Worm (Caenorhabditis elegans) whole organism, L3 larva: ENCODE results near the gene C08A9.10.

ENCODE experiments used
- R02D3.7 ChIP-seq: fragments of 150-350 bp; optimal IDR thresholded peaks from 2 replicates; lab custom pipeline; 2014; ENCODE audit warnings: missing biosample characterization, missing genetic modification characterization
- aly-2 ChIP-seq: fragments of 150-350 bp; optimal IDR thresholded peaks from 2 replicates; lab custom pipeline; 2014; ENCODE audit warnings: missing biosample characterization, missing genetic modification characterization
- ama-1 ChIP-seq: fragments of 150-350 bp; optimal IDR thresholded peaks from 2 replicates; lab custom pipeline; 2018
- ceh-16 ChIP-seq: sonication (generic microtip); optimal IDR thresholded peaks from 2 replicates; lab custom pipeline; 2017; ENCODE audit warnings: missing biosample characterization, missing genetic modification characterization
- ceh-28 ChIP-seq: fragments of 150-350 bp; optimal IDR thresholded peaks from 2 replicates; lab custom pipeline; 2014; ENCODE audit warnings: missing biosample characterization, missing genetic modification reagents, missing genetic modification characterization
- ceh-82 ChIP-seq: fragments of 150-350 bp; optimal IDR thresholded peaks from 2 replicates; lab custom pipeline; 2014; ENCODE audit warnings: missing biosample characterization, missing genetic modification characterization
- ceh-9 ChIP-seq: sonication (generic microtip); optimal IDR thresholded peaks from 2 replicates; lab custom pipeline; 2018; ENCODE audit warnings: missing biosample characterization, missing genetic modification characterization
- egl-27 ChIP-seq: sonication (generic microtip); optimal IDR thresholded peaks from 4 replicates; lab custom pipeline; 2017; ENCODE audit warnings: missing biosample characterization, missing genetic modification reagents, missing genetic modification characterization
- egl-5 ChIP-seq: fragments of 150-350 bp; optimal IDR thresholded peaks from 2 replicates; lab custom pipeline; 2017; ENCODE audit warnings: missing biosample characterization, missing genetic modification reagents, missing genetic modification characterization, inconsistent platforms
- elt-1 ChIP-seq: fragments of 150-350 bp; optimal IDR thresholded peaks from 2 replicates; lab custom pipeline; 2014; ENCODE audit warnings: missing biosample characterization, missing genetic modification characterization
- elt-2 ChIP-seq: sonication (generic microtip); optimal IDR thresholded peaks from 2 replicates; lab custom pipeline; 2016; ENCODE audit warnings: missing genetic modification reagents, mild to moderate bottlenecking, missing genetic modification characterization, missing compliant biosample characterization
- elt-3 ChIP-seq, 3 experiments: fragments of 150-350 bp in 1 of 3; sonication (generic microtip) in 2 of 3; optimal IDR thresholded peaks; 2 replicates in 2 of 3; 4 replicates in 1 of 3; lab custom pipeline; 2014 to 2017; ENCODE audit warnings: missing biosample characterization in 3 of 3, missing genetic modification characterization in 3 of 3
- hmg-11 ChIP-seq: sonication (generic microtip); optimal IDR thresholded peaks from 2 replicates; lab custom pipeline; 2016; ENCODE audit warnings: missing genetic modification characterization, missing compliant biosample characterization
- lin-15B ChIP-seq: fragments of 150-350 bp; optimal IDR thresholded peaks from 2 replicates; lab custom pipeline; 2014; ENCODE audit warnings: missing biosample characterization, missing genetic modification characterization
- lin-39 ChIP-seq: fragments of 150-350 bp; optimal IDR thresholded peaks from 2 replicates; lab custom pipeline; 2018; ENCODE audit warnings: missing biosample characterization, missing genetic modification reagents, missing genetic modification characterization
- lsy-12 ChIP-seq: sonication (generic microtip); optimal IDR thresholded peaks from 2 replicates; lab custom pipeline; 2016; ENCODE audit warnings: mild to moderate bottlenecking, missing genetic modification characterization, missing compliant biosample characterization
- mdl-1 ChIP-seq: fragments of 150-350 bp; optimal IDR thresholded peaks from 2 replicates; lab custom pipeline; 2014; ENCODE audit warnings: missing biosample characterization, missing genetic modification characterization
- nhr-12 ChIP-seq: fragments of 150-350 bp; optimal IDR thresholded peaks from 2 replicates; lab custom pipeline; 2014; ENCODE audit warnings: missing biosample characterization, missing genetic modification characterization
- nhr-23 ChIP-seq: fragments of 150-350 bp; optimal IDR thresholded peaks from 2 replicates; lab custom pipeline; 2014; ENCODE audit warnings: missing biosample characterization, missing genetic modification reagents, missing genetic modification characterization
- nhr-237 ChIP-seq: fragments of 150-350 bp; optimal IDR thresholded peaks from 2 replicates; lab custom pipeline; 2014; ENCODE audit warnings: missing biosample characterization, missing genetic modification characterization
- nhr-25 ChIP-seq: sonication (generic microtip); optimal IDR thresholded peaks from 2 replicates; lab custom pipeline; 2017; ENCODE audit warnings: missing biosample characterization, missing genetic modification characterization
- nhr-28 ChIP-seq: fragments of 150-350 bp; optimal IDR thresholded peaks from 2 replicates; lab custom pipeline; 2014; ENCODE audit warnings: missing biosample characterization, missing genetic modification characterization
- nhr-76 ChIP-seq: fragments of 150-350 bp; sonication (generic microtip); optimal IDR thresholded peaks from 5 replicates; lab custom pipeline; 2014; ENCODE audit warnings: missing biosample characterization, missing genetic modification characterization
- nhr-77 ChIP-seq: fragments of 150-350 bp; optimal IDR thresholded peaks from 2 replicates; lab custom pipeline; 2014; ENCODE audit warnings: missing biosample characterization, missing genetic modification characterization
- pha-4 ChIP-seq: fragments of 150-350 bp; optimal IDR thresholded peaks from 2 replicates; lab custom pipeline; 2014; ENCODE audit warnings: missing biosample characterization, missing genetic modification reagents, missing genetic modification characterization
- pqm-1 ChIP-seq: fragments of 150-350 bp; optimal IDR thresholded peaks from 2 replicates; lab custom pipeline; 2017; ENCODE audit warnings: missing biosample characterization, missing genetic modification characterization, inconsistent platforms
- skn-1 ChIP-seq: fragments of 150-350 bp; optimal IDR thresholded peaks from 2 replicates; lab custom pipeline; 2014; ENCODE audit warnings: missing biosample characterization, missing genetic modification characterization
- snpc-4 ChIP-seq: fragments of 150-350 bp; optimal IDR thresholded peaks from 2 replicates; lab custom pipeline; 2014; ENCODE audit warnings: missing biosample characterization, missing genetic modification characterization
- unc-39 ChIP-seq: sonication (generic microtip); optimal IDR thresholded peaks from 4 replicates; lab custom pipeline; 2017; ENCODE audit warnings: missing biosample characterization, missing genetic modification characterization
- unc-62 ChIP-seq: fragments of 150-350 bp; sonication (generic microtip); optimal IDR thresholded peaks from 4 replicates; lab custom pipeline; 2014; ENCODE audit warnings: missing biosample characterization, missing genetic modification reagents, missing genetic modification characterization
- zag-1 ChIP-seq: fragments of 150-350 bp; optimal IDR thresholded peaks from 2 replicates; lab custom pipeline; 2014; ENCODE audit warnings: missing biosample characterization, missing genetic modification characterization

Gene C08A9.10

DNA sequence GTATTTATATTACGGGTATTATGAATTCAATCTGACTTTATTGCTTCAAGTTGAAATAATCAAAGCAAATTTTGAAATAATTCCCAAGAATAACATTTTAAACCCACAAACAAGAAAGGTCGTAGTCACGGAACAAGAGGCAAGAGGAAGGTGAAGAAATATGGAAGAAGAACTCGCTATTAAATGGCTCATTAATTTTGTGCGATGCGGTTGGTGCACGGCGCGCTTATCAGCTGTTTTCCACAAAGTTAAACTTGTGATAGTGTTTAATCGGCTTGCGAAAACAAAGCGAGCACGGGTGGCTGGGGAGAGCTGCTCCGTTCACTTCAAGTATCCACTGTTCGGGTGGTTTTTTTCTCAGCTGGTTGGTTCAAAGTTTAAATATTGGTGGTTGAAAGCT is 14.0 kb upstream of the C08A9.10 start:
- no peak for TF ChIP-seq lsy-12 (tag; lab: Kevin White, UChicago)
- peak; percentile 85 for TF ChIP-seq elt-2
- peak; percentile 23 for TF ChIP-seq pha-4 (tag; lab: Kevin White, UChicago)
- TF ChIP-seq pqm-1 (tag; lab: Kevin White, UChicago) = peak; percentile 48

DNA sequence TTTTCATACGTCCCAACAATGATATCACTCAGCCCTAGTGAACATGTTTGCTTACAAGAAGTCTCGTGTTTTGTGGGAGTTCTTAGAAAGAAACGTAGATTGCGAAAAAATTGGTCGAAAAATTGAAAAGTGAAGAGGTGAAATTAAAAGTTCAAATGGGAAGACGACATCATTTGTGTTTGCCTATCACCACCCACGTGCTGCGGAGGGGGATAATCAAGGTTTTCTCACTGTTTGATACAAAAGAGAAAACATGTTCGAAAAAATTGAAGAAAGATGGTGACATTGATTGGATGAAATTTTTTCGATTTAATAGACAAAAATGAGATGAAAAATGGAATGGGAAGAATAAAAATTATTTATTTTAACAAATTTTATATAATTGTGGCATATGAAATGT is 10.5 kb upstream of the C08A9.10 start:
- peak; percentile 34 for TF ChIP-seq nhr-23 (tag; lab: Kevin White, UChicago)
- TF ChIP-seq skn-1 = no peak

DNA sequence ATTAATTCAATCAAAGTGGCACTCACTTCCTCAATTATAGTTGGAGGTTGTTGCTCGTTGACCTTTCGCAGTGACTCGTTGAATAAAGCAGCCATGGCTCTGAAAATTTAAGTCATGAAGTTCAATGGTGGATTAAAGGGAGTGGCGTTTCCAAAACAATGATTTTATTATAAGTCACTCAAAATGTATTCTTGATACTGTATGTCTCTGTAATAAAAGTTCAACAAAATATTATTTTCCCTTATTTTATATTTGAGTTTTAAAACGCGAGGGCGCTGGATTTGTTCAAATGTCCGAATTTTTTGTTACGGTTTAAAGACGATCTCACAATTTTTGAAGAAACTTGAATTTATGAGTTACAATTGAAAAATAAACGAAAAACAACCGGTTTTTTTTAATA is 8.9 kb upstream of the C08A9.10 start, which contains the start of gene C30G4.4:
TSS of gene C30G4.4 (minus strand) at position 101 of the 400 bp plus-strand sequence.
- TF ChIP-seq ceh-16 (tag; lab: Kevin White, UChicago) = no peak
- no peak for TF ChIP-seq ama-1 (lab: Kevin White, UChicago)
- TF ChIP-seq pha-4 (tag; lab: Kevin White, UChicago) = no peak
- TF ChIP-seq hmg-11 (tag; lab: Kevin White, UChicago) = no peak
- TF ChIP-seq unc-62 (GFP tag; lab: Kevin White, UChicago) = no peak
- TF ChIP-seq snpc-4 (tag; lab: Kevin White, UChicago) = no peak
- no peak for TF ChIP-seq nhr-12 (tag; lab: Kevin White, UChicago)
- TF ChIP-seq egl-5 (tag; lab: Kevin White, UChicago) = no peak
- TF ChIP-seq unc-39 (tag; lab: Kevin White, UChicago) = no peak
- TF ChIP-seq elt-2 = no peak
- no peak for TF ChIP-seq lin-39 (tag; lab: Kevin White, UChicago)
- no peak for TF ChIP-seq lin-15B
- no peak for TF ChIP-seq aly-2 (tag; lab: Kevin White, UChicago)
- TF ChIP-seq nhr-25 (tag; lab: Kevin White, UChicago) = no peak
- TF ChIP-seq R02D3.7 = no peak
- TF ChIP-seq lsy-12 (tag; lab: Kevin White, UChicago) = no peak
- no peak for TF ChIP-seq nhr-76 (tag; lab: Kevin White, UChicago)
- no peak for TF ChIP-seq ceh-82

DNA sequence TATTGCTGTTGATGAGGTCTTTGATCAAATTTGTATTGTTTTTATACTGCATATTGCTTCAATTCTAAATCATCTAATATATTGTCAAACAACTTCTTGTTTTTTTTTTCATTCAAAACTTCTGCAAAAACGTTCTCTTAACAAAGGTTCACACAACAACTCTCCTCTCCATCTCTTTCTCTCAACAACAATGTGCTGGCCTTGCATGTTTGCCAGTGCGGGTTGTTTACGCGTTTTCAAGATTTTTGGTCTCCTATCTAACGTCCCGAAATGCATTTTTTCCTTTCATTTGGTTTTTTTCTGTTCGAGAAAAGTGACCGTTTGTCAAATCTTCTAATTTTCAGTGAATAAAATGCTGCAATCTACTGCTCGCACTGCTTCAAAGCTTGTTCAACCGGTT is 11.4 kb downstream of the C08A9.10 start, which contains the start of gene sod-3:
TSS of gene sod-3 (plus strand) at position 338 of the 400 bp plus-strand sequence.
- TF ChIP-seq lin-39 (tag; lab: Kevin White, UChicago) (peak; percentile 15), pha-4 (tag; lab: Kevin White, UChicago) (peak; percentile 57), nhr-237 (tag; lab: Kevin White, UChicago) (no peak), nhr-28 (tag; lab: Kevin White, UChicago) (no peak), R02D3.7 (no peak)
- TF ChIP-seq, all 47 proteins: peak for 2

DNA sequence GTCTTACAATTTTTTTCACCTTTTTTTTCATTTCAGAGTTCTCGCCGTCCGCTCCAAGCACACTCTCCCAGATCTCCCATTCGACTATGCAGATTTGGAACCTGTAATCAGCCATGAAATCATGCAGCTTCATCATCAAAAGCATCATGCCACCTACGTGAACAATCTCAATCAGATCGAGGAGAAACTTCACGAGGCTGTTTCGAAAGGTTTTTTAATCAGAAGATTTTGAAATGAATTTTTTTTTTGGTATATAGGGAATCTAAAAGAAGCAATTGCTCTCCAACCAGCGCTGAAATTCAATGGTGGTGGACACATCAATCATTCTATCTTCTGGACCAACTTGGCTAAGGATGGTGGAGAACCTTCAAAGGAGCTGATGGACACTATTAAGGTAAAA is 12.2 kb downstream of the C08A9.10 start, which contains the start of gene C08A9.3:
TSS of gene C08A9.3 (minus strand) at position 101 of the 400 bp plus-strand sequence.
- no peak for TF ChIP-seq pqm-1 (tag; lab: Kevin White, UChicago)

DNA sequence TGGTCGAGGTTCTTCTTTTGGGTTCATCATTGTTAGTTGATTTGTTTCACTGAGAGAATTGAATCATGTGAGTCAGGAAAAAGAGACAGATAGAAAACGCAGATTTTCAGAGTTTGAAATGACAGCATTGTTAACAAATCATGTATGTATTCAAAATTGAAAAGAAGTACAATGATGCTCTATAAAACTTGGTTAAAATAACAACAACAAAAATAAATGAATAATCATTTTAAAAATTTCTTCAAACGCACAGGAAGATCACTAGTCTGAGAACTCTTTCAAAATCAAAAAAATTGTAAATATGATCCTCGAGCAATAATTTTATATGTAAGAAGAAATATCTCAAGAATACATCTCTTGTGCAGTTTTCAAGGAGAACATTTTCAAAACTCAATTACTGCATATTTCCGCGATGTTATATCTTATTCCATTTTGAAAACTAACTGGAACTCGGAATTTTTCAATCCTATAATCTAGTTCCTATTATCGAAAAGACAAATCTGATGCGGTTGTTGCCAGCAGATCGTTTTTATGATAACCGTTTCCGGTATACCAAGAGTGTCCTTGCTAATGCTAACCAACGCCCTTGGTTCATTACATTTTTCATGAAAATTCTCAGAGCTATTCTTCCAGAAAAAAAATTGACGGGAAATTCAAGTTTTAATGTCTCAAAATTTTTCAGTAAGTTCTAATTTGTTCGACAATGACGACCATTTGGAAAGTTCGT is 15.7 kb downstream of the C08A9.10 start, which contains the start of gene lido-1:
TSS of gene lido-1 (minus strand) at position 51 of the 727 bp plus-strand sequence.
- peak; percentile 66 for TF ChIP-seq elt-1 (tag; lab: Kevin White, UChicago)
- no peak for TF ChIP-seq ama-1 (lab: Kevin White, UChicago)

DNA sequence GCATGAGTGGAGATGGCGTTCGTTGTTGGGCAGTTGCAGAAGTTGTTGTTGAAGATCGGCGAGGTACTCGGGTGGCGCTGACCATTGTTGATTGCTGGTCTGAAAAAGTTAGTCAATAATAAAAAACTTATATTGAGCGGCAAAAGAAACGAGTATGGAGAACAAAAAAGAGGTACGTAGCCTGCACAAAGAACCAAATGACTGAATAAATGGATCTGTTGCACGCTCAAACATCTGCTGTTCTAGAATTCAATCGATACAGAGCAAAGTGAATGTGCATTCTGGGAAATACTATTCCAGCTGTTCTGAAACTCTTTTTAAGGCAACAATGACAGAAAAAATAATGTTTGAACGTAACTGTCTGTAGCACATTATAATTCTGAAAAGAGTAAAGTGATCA is 19.7 kb downstream of the C08A9.10 start, which contains the start of gene lido-2:
TSS of gene lido-2 (minus strand) at position 101 of the 400 bp plus-strand sequence.
- TF ChIP-seq ceh-9 (tag; lab: Kevin White, UChicago) = no peak
- TF ChIP-seq nhr-28 (tag; lab: Kevin White, UChicago) = no peak
- no peak for TF ChIP-seq zag-1 (tag; lab: Kevin White, UChicago)
- TF ChIP-seq mdl-1 (tag; lab: Kevin White, UChicago) = no peak
- TF ChIP-seq nhr-25 (tag; lab: Kevin White, UChicago) = no peak
- TF ChIP-seq snpc-4 (tag; lab: Kevin White, UChicago) = no peak
- TF ChIP-seq ceh-28 (tag; lab: Kevin White, UChicago) = no peak
- no peak for TF ChIP-seq egl-27 (tag; lab: Kevin White, UChicago)
- TF ChIP-seq nhr-77 (tag; lab: Kevin White, UChicago) = no peak
- no peak for TF ChIP-seq ceh-82
- TF ChIP-seq elt-3 (tag; optimal IDR thresholded peaks at IDR 0.05; lab: Kevin White, UChicago) = no peak
- TF ChIP-seq, all 47 proteins: peak for 0
